Fruit fly (Drosophila melanogaster): Measurements from ENCODE around the gene rudhira.

Gene rudhira

DNA sequence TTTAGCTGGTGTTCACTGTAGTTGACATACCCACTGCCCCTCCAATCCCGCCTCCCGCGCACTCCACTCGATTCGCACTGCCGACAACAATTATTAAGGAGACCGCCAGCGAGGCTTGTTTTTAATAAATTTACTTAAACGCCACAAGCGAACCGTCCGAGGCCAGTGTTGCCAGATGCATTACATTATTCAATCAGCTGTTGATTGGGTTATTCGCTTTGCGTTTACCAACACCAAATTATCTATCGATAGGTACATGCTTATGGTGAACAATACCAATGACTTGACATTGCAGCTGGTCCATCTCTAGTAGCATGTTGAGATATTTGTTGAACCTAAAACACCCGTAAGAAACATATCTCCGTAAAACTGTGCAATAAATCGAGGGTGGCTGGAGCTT is 70.3 kb downstream of the rudhira start, which contains the start of the genes CG10353 and SelG (continued):
- TF ChIP-seq tin (GFP tag; optimal IDR thresholded peaks at IDR 0.05) (peak; percentile 26), hbn (GFP tag; IDR thresholded peaks at IDR 0.05; ENCODE audit: partially characterized antibody) (peak; percentile 86), ase (GFP tag; IDR thresholded peaks at IDR 0.05) (no peak), Sry-β (GFP tag; optimal IDR thresholded peaks at IDR 0.05) (no peak), CG4730 (GFP tag; IDR thresholded peaks at IDR 0.05) (no peak), chinmo (GFP tag; IDR thresholded peaks at IDR 0.05; ENCODE audit: partially characterized antibody) (peak; percentile 74; the same call in 2 of the 4 replicates), Drgx (GFP tag; IDR thresholded peaks at IDR 0.05) (no peak), CG16779 (GFP tag; IDR thresholded peaks at IDR 0.05) (peak; percentile 38; the same call in 1 of the 2 replicates), CG6765 (GFP tag; optimal IDR thresholded peaks at IDR 0.05) (no peak), nmo (GFP tag; optimal IDR thresholded peaks at IDR 0.05) (peak; percentile 39), CG34422 (GFP tag; IDR thresholded peaks at IDR 0.05) (no peak), Dref (GFP tag; IDR thresholded peaks at IDR 0.05) (peak; percentile 77), tx (GFP tag; optimal IDR thresholded peaks at IDR 0.05) (no peak), CG10366 (GFP tag; IDR thresholded peaks at IDR 0.05) (0 out of 2 replicates have a peak, but pooled peaks have one; percentile 11), eyg (GFP tag; optimal IDR thresholded peaks at IDR 0.05) (peak; percentile 38), nom (GFP tag; optimal IDR thresholded peaks at IDR 0.05) (no peak), B-H1 (GFP tag; IDR thresholded peaks at IDR 0.05) (no peak), p53 (GFP tag; optimal IDR thresholded peaks at IDR 0.05) (peak; percentile 27), Atf-2 (GFP tag; optimal IDR thresholded peaks at IDR 0.05) (no peak), CG17361 (GFP tag; IDR thresholded peaks at IDR 0.05) (no peak), CG1792 (GFP tag; optimal IDR thresholded peaks at IDR 0.05) (peak; percentile 24), en (GFP tag; optimal IDR thresholded peaks at IDR 0.05) (no peak), hth (optimal IDR thresholded peaks at IDR 0.05) (no peak), CG17186 (GFP tag; optimal IDR thresholded peaks at IDR 0.05) (peak; percentile 17), lbe (GFP tag; optimal IDR thresholded peaks at IDR 0.05) (peak; percentile 31), kay (GFP tag; optimal IDR thresholded peaks at IDR 0.05) (no peak), CG11560 (tag; IDR thresholded peaks at IDR 0.05) (no peak), Abd-B (GFP tag; optimal IDR thresholded peaks at IDR 0.05) (no peak), CG2678 (tag; optimal IDR thresholded peaks at IDR 0.05) (peak; percentile 13), Lpt (GFP tag; optimal IDR thresholded peaks at IDR 0.05) (no peak), vvl (GFP tag; IDR thresholded peaks at IDR 0.05) (peak; percentile 64), PHDP (tag; optimal IDR thresholded peaks at IDR 0.05) (peak; percentile 21), Dp (GFP tag; optimal IDR thresholded peaks at IDR 0.05) (peak; percentile 46), aop (GFP tag; IDR thresholded peaks at IDR 0.05) (no peak), dysf (GFP tag; IDR thresholded peaks at IDR 0.05) (no peak), Myb (GFP tag; optimal IDR thresholded peaks at IDR 0.05) (peak; percentile 59), CG12299 (tag; optimal IDR thresholded peaks at IDR 0.05) (no peak), CG15269 (tag; optimal IDR thresholded peaks at IDR 0.05) (no peak), CG8290 (GFP tag; optimal IDR thresholded peaks at IDR 0.05) (peak; percentile 48), CG8290 (tag; optimal IDR thresholded peaks at IDR 0.05) (peak in 1 of 2 experiments; percentile 85), Bteb2 (GFP tag; optimal IDR thresholded peaks at IDR 0.05) (peak; percentile 41), jing (GFP tag; optimal IDR thresholded peaks at IDR 0.05) (no peak), Nf-YB (GFP tag; optimal IDR thresholded peaks at IDR 0.05) (no peak), CoRest (tag; optimal IDR thresholded peaks at IDR 0.05) (peak; percentile 0), CG11695 (GFP tag; IDR thresholded peaks at IDR 0.05) (no peak), CG33213 (GFP tag; optimal IDR thresholded peaks at IDR 0.05) (peak; percentile 57), CG15073 (GFP tag; optimal IDR thresholded peaks at IDR 0.05) (no peak), ewg (GFP tag; optimal IDR thresholded peaks at IDR 0.05) (no peak), CG10979 (tag; optimal IDR thresholded peaks at IDR 0.05) (no peak), gcm2 (GFP tag; optimal IDR thresholded peaks at IDR 0.05) (no peak), CG10431 (GFP tag; optimal IDR thresholded peaks at IDR 0.05) (no peak), wek (GFP tag; optimal IDR thresholded peaks at IDR 0.05) (peak; percentile 54)

Measured in whole organism, embryonic.